Worm (Caenorhabditis elegans) whole organism, L2 larva: ENCODE data around the gene C36C9.12.

Experiments
- F13H6.1 ChIP-seq: sonication (generic microtip); optimal IDR thresholded peaks from 2 replicates; lab custom pipeline; 2016; ENCODE audit warnings: missing genetic modification characterization, missing compliant biosample characterization
- R02D3.7 ChIP-seq: fragments of 150-350 bp; optimal IDR thresholded peaks from 2 replicates; lab custom pipeline; 2014; ENCODE audit warnings: missing biosample characterization, missing genetic modification characterization
- ZK546.5 ChIP-seq: sonication (generic microtip); optimal IDR thresholded peaks from 2 replicates; lab custom pipeline; 2017; ENCODE audit warnings: missing biosample characterization, missing genetic modification characterization
- fos-1 ChIP-seq: fragments of 150-350 bp; optimal IDR thresholded peaks from 2 replicates; lab custom pipeline; 2014; ENCODE audit warnings: missing biosample characterization, missing genetic modification characterization
- mdl-1 ChIP-seq, 2 experiments: fragments of 150-350 bp in 1 of 2; sonication (generic microtip) in 1 of 2; optimal IDR thresholded peaks; 2 replicates each; lab custom pipeline; 2017; ENCODE audit warnings: missing biosample characterization in 2 of 2, missing genetic modification characterization in 2 of 2
- nhr-237 ChIP-seq: fragments of 150-350 bp; optimal IDR thresholded peaks from 2 replicates; lab custom pipeline; 2014; ENCODE audit warnings: missing biosample characterization, missing genetic modification characterization
- nhr-77 ChIP-seq: fragments of 150-350 bp; optimal IDR thresholded peaks from 2 replicates; lab custom pipeline; 2014; ENCODE audit warnings: missing biosample characterization, missing genetic modification characterization
- unc-62 ChIP-seq: fragments of 150-350 bp; optimal IDR thresholded peaks from 2 replicates; lab custom pipeline; 2014; ENCODE audit warnings: missing biosample characterization, missing genetic modification reagents, missing genetic modification characterization

- TF ChIP-seq mdl-1 (tag; optimal IDR thresholded peaks at IDR 0.05; lab: Kevin White, UChicago) (no peak), nhr-77 (tag; lab: Kevin White, UChicago) (no peak), ZK546.5 (tag; lab: Kevin White, UChicago) (no peak), fos-1 (tag; lab: Kevin White, UChicago) (no peak), nhr-237 (tag; lab: Kevin White, UChicago) (no peak), unc-62 (GFP tag; lab: Kevin White, UChicago) (no peak), F13H6.1 (tag; lab: Kevin White, UChicago) (no peak), R02D3.7 (tag; lab: Kevin White, UChicago) (no peak)
Measured at ce11 chrX:1643442-1644096, 46.3 kb downstream of the C36C9.12 start.
